Fruit fly (Drosophila melanogaster): ENCODE measurements around the gene CG14645.

Gene CG14645

DNA sequence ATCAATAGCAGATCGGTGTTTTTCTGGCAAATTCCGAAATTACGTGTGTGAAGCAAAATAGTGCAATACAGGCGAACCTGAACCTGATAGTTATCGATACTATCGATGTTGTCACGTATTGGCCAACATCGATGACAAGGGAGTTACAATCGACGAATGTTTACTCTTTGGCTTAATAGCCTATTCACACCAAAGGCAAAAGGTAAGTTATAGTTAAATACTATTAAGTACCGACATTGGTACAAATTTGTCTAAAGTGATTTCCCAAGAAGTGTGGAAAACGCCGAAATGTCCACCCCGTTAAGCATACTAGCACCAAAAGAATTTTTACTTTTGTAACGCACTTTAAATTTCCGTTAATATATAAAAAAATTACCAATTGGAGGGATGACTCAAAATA is 934 bp upstream of the CG14645 start, which contains the start of gene CG9776 (continued):
- TF ChIP-seq CG16813 (GFP tag; IDR thresholded peaks at IDR 0.05; ENCODE audit: partially characterized antibody) = peak; percentile 99
- TF ChIP-seq fd96Cb (tag; optimal IDR thresholded peaks at IDR 0.05) = peak; percentile 46
- 0 out of 3 replicates have a peak, but pooled peaks have one; percentile 13 for TF ChIP-seq CG11093 (GFP tag; IDR thresholded peaks at IDR 0.05)
- no peak for TF ChIP-seq trh (GFP tag; optimal IDR thresholded peaks at IDR 0.05)
- TF ChIP-seq CG9609 (GFP tag; optimal IDR thresholded peaks at IDR 0.05) = peak; percentile 65
- TF ChIP-seq fd3F (GFP tag; optimal IDR thresholded peaks at IDR 0.05) = peak; percentile 41
- TF ChIP-seq ap (GFP tag; IDR thresholded peaks at IDR 0.05) = 0 out of 2 replicates have a peak, but pooled peaks have one; percentile 6
- peak; percentile 65 for TF ChIP-seq CG16863 (GFP tag; optimal IDR thresholded peaks at IDR 0.05)
- peak; percentile 57 for TF ChIP-seq Dip3 (GFP tag; optimal IDR thresholded peaks at IDR 0.05)
- TF ChIP-seq lilli (GFP tag; optimal IDR thresholded peaks at IDR 0.05) = peak; percentile 73
- no peak for TF ChIP-seq CG10979 (tag; optimal IDR thresholded peaks at IDR 0.05)
- no peak for TF ChIP-seq CG13296 (GFP tag; optimal IDR thresholded peaks at IDR 0.05)
- 0 out of 3 replicates have a peak, but pooled peaks have one; percentile 17 for TF ChIP-seq croc (GFP tag; conservative IDR thresholded peaks at IDR 0.05)
- TF ChIP-seq CG13424 (tag; optimal IDR thresholded peaks at IDR 0.05) = peak; percentile 62
- TF ChIP-seq insv (GFP tag; optimal IDR thresholded peaks at IDR 0.05) = peak in 1 of 2 experiments; percentile 7
- TF ChIP-seq CG11085 (GFP tag; IDR thresholded peaks at IDR 0.05) = peak; percentile 55; the same call in 1 of the 2 replicates
- TF ChIP-seq eyg (GFP tag; optimal IDR thresholded peaks at IDR 0.05) = peak; percentile 41
- peak; percentile 61 for TF ChIP-seq CG9437 (GFP tag; optimal IDR thresholded peaks at IDR 0.05)
- peak; percentile 99 for TF ChIP-seq CG7963 (GFP tag; IDR thresholded peaks at IDR 0.05; ENCODE audit: partially characterized antibody)
- peak; percentile 31 for TF ChIP-seq crc (GFP tag; optimal IDR thresholded peaks at IDR 0.05)
- TF ChIP-seq CG2129 (GFP tag; IDR thresholded peaks at IDR 0.05; ENCODE audit: partially characterized antibody) = peak; percentile 91
- TF ChIP-seq dm (GFP tag; optimal IDR thresholded peaks at IDR 0.05) = peak; percentile 65
- peak; percentile 97 for TF ChIP-seq CG14860 (GFP tag; IDR thresholded peaks at IDR 0.05; ENCODE audit: partially characterized antibody)
- TF ChIP-seq klu (GFP tag; IDR thresholded peaks at IDR 0.05) = no peak; the same call in 1 of the 2 replicates
- peak; percentile 63 for TF ChIP-seq Antp (GFP tag; optimal IDR thresholded peaks at IDR 0.05)
- TF ChIP-seq CG4730 (GFP tag; IDR thresholded peaks at IDR 0.05) = no peak
- TF ChIP-seq run (tag; optimal IDR thresholded peaks at IDR 0.05) = no peak
- peak; percentile 66 to 75 for TF ChIP-seq dpn (GFP tag; optimal IDR thresholded peaks at IDR 0.05)
- peak; percentile 43; the same call in 1 of the 2 replicates for TF ChIP-seq NFAT (GFP tag; IDR thresholded peaks at IDR 0.05)
- no peak for TF ChIP-seq grn (GFP tag; optimal IDR thresholded peaks at IDR 0.05)
- peak; percentile 95 for TF ChIP-seq nerfin-2 (GFP tag; IDR thresholded peaks at IDR 0.05; ENCODE audit: partially characterized antibody)
- TF ChIP-seq MBD-R2 (GFP tag; IDR thresholded peaks at IDR 0.05) = peak; percentile 87
- TF ChIP-seq CG3163 (GFP tag; optimal IDR thresholded peaks at IDR 0.05) = peak; percentile 60
- no peak for TF ChIP-seq CG32772 (GFP tag; IDR thresholded peaks at IDR 0.05)
- peak; percentile 42; the same call in 1 of the 2 replicates for TF ChIP-seq CG3847 (GFP tag; IDR thresholded peaks at IDR 0.05)
- TF ChIP-seq CG3838 (GFP tag; optimal IDR thresholded peaks at IDR 0.05) = peak; percentile 21
- TF ChIP-seq zen (tag; optimal IDR thresholded peaks at IDR 0.05) = peak; percentile 76
- no peak for TF ChIP-seq CG18619 (GFP tag; optimal IDR thresholded peaks at IDR 0.05)
- TF ChIP-seq Hsf (GFP tag; optimal IDR thresholded peaks at IDR 0.05) = peak; percentile 66
- TF ChIP-seq Hr3 (GFP tag; optimal IDR thresholded peaks at IDR 0.05) = peak; percentile 42
- no peak for TF ChIP-seq Deaf1 (tag; optimal IDR thresholded peaks at IDR 0.05)
- TF ChIP-seq CG3281 (GFP tag; optimal IDR thresholded peaks at IDR 0.05) = no peak
- TF ChIP-seq her (GFP tag; optimal IDR thresholded peaks at IDR 0.05) = peak; percentile 50
- TF ChIP-seq dimm (GFP tag; IDR thresholded peaks at IDR 0.05) = no peak
- TF ChIP-seq CG9932 (GFP tag; IDR thresholded peaks at IDR 0.05) = peak; percentile 77
- no peak for TF ChIP-seq CG10431 (GFP tag; optimal IDR thresholded peaks at IDR 0.05)
- TF ChIP-seq luna (GFP tag; optimal IDR thresholded peaks at IDR 0.05) = peak; percentile 53
- TF ChIP-seq kah (GFP tag; optimal IDR thresholded peaks at IDR 0.05) = no peak
- peak; percentile 52 for TF ChIP-seq CG1602 (GFP tag; optimal IDR thresholded peaks at IDR 0.05)
- no peak for TF ChIP-seq Hmx (GFP tag; optimal IDR thresholded peaks at IDR 0.05)
- TF ChIP-seq danr (GFP tag; IDR thresholded peaks at IDR 0.05) = no peak

All from whole organism, embryonic.